Worm (Caenorhabditis elegans): ENCODE measurements around the gene ZK1037.6.
"Not testable (repeated sequence)": the region's sequence is repeated elsewhere in the genome, so short reads cannot be mapped to it uniquely, and the experiment has no call there.

ZK1037.6 gene

ce11 chrV:15344481-15344880, 16.9 kb upstream of the ZK1037.6 start, which contains the start of gene wrt-8:
wrt-8 (minus strand) TSS chrV:15344581.
- TF ChIP-seq ztf-23 (GFP tag; IDR thresholded peaks at IDR 0.05) (no peak), ztf-29 (GFP tag; IDR thresholded peaks at IDR 0.05) (no peak), tab-1 (GFP tag; IDR thresholded peaks at IDR 0.05) (no peak), med-1 (GFP tag; optimal IDR thresholded peaks at IDR 0.05; ENCODE audit: insufficient read depth) (no peak), ref-1 (GFP tag; conservative IDR thresholded peaks at IDR 0.05) (no peak), T22C8.4 (GFP tag; IDR thresholded peaks at IDR 0.05) (no peak), klf-2 (GFP tag; conservative IDR thresholded peaks at IDR 0.05) (no peak), flt-1 (GFP tag; IDR thresholded peaks at IDR 0.05) (no peak), cog-1 (tag; optimal IDR thresholded peaks at IDR 0.05) (no peak)

DNA sequence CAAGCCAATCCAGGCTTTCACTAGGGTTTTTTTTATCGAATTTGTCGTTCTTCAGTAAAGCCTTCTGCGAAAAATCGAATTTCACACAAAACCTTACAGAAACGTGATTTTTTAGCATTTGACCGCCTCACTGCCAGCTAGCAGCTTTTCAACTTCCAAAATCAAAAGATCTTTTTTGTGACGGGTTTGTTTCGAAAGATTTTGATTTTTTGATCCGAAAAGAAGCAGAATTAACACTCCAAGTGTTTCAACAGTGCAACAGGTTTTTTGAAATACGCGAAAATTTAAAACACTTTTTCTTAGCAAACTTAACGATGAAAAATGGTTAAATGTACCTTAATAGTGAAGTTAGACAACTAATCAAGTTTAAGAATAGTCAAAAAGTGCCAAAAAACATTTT, 13.8 kb upstream of the ZK1037.6 start, which contains the start of gene clec-229:
TSS of gene clec-229 (minus strand) at position 101 of the 400 bp plus-strand sequence.
- no peak for TF ChIP-seq med-1 (GFP tag; optimal IDR thresholded peaks at IDR 0.05; ENCODE audit: insufficient read depth)
- no peak for TF ChIP-seq ref-1 (GFP tag; conservative IDR thresholded peaks at IDR 0.05)
- no peak for TF ChIP-seq T22C8.4 (GFP tag; IDR thresholded peaks at IDR 0.05)
- no peak for TF ChIP-seq klf-2 (GFP tag; conservative IDR thresholded peaks at IDR 0.05)
- no peak for TF ChIP-seq tab-1 (GFP tag; IDR thresholded peaks at IDR 0.05)
- TF ChIP-seq ztf-29 (GFP tag; IDR thresholded peaks at IDR 0.05): no peak
- no peak for TF ChIP-seq ztf-23 (GFP tag; IDR thresholded peaks at IDR 0.05)
- no peak for TF ChIP-seq flt-1 (GFP tag; IDR thresholded peaks at IDR 0.05)
- no peak for TF ChIP-seq cog-1 (tag; optimal IDR thresholded peaks at IDR 0.05)

DNA sequence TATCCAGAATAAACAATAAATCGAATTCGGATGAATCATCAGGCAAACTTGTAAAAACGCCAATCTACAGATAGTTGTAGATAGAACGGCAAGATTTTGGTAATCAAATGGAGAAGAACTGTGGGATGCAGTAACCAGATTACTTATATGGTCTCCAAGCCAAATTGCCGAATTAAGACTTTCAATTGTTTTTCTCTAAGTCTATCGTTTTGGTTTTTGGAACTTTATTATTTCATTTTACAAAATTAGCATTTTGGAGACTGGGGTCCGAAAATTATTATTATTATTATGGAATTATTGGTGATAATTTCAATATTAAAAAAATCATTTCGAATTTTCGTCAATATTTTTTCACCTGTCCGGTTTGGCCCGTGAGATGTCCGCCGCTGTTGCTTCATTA, 11.8 kb upstream of the ZK1037.6 start, which contains the start of gene clec-228:
TSS of gene clec-228 (minus strand) at position 101 of the 400 bp plus-strand sequence.
- TF ChIP-seq ztf-29 (GFP tag; IDR thresholded peaks at IDR 0.05) (no peak), ztf-23 (GFP tag; IDR thresholded peaks at IDR 0.05) (no peak), flt-1 (GFP tag; IDR thresholded peaks at IDR 0.05) (no peak), tab-1 (GFP tag; IDR thresholded peaks at IDR 0.05) (no peak), ref-1 (GFP tag; conservative IDR thresholded peaks at IDR 0.05) (no peak), T22C8.4 (GFP tag; IDR thresholded peaks at IDR 0.05) (no peak), klf-2 (GFP tag; conservative IDR thresholded peaks at IDR 0.05) (no peak), med-1 (GFP tag; optimal IDR thresholded peaks at IDR 0.05; ENCODE audit: insufficient read depth) (no peak), cog-1 (tag; optimal IDR thresholded peaks at IDR 0.05) (no peak)

DNA sequence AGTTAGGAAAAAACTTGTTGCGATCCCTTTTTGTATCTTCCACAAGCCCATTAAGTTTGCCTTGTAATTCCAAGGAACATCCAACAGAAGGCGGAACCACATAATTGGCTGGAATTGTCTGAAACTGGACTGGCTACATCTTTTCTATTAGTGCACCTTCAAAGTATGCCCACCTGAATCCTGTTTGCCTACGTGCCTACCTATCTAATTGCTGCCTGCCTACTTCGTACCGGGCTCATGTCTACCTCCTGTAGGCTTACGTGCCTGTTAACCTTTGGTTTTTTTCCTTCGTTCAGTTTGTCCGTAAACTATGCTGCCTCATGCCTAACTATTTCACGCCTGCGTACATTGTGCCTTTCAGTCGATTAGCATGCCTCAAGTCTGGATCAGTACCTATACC, 9.8 kb upstream of the ZK1037.6 start, which contains the start of gene wrt-7:
TSS of gene wrt-7 (minus strand) at position 101 of the 400 bp plus-strand sequence.
- TF ChIP-seq ztf-23 (GFP tag; IDR thresholded peaks at IDR 0.05) (no peak), T22C8.4 (GFP tag; IDR thresholded peaks at IDR 0.05) (no peak), cog-1 (tag; optimal IDR thresholded peaks at IDR 0.05) (no peak), klf-2 (GFP tag; conservative IDR thresholded peaks at IDR 0.05) (no peak), ztf-29 (GFP tag; IDR thresholded peaks at IDR 0.05) (no peak)

DNA sequence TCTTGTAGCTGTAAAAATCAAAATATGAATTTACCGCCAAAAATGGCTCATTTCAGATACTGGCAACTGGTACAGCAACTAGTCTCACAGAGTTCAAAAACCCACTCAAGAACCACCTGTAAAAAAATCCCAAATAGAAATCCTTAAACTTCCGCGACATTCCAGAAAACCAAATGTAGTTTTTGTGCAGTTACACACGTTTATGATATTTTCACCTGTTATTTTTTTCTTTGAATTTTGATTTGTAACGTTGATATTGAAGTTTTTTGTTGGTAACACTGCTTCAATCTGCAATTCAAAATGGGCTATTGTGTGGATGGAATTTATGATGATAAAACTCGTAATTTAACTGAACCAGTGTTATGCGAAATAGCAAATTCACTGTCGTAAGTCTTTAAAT, 5.3 kb upstream of the ZK1037.6 start, which contains the start of gene srw-113:
TSS of gene srw-113 (plus strand) at position 301 of the 400 bp plus-strand sequence.
- TF ChIP-seq T22C8.4 (GFP tag; IDR thresholded peaks at IDR 0.05) (no peak), klf-2 (GFP tag; conservative IDR thresholded peaks at IDR 0.05) (no peak), ztf-23 (GFP tag; IDR thresholded peaks at IDR 0.05) (no peak), ztf-29 (GFP tag; IDR thresholded peaks at IDR 0.05) (no peak), flt-1 (GFP tag; IDR thresholded peaks at IDR 0.05) (no peak), cog-1 (tag; optimal IDR thresholded peaks at IDR 0.05) (no peak)

DNA sequence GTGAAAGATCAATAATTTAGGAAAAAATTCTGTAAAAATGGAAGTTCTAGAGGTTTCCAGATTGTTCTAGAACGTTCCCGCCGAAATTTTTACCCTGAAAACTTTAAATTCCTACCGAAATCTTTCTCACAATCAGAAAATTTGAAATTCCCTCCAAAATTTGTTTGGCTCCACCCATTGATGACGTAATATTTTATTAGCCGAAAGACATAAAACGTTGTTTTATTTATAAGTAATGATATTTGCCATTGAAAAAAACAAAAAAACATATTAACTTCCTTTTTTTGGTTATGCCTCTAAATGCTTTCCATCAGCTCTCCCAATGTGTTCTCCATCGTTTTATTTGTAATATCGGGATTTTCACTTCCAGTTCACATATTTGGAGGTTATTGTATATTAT, 2.7 kb upstream of the ZK1037.6 start, which contains the start of gene srh-295:
TSS of gene srh-295 (plus strand) at position 301 of the 400 bp plus-strand sequence.
- TF ChIP-seq tab-1 (GFP tag; IDR thresholded peaks at IDR 0.05): no peak
- no peak for TF ChIP-seq ztf-23 (GFP tag; IDR thresholded peaks at IDR 0.05)
- TF ChIP-seq flt-1 (GFP tag; IDR thresholded peaks at IDR 0.05): no peak
- TF ChIP-seq cog-1 (tag; optimal IDR thresholded peaks at IDR 0.05): no peak
- TF ChIP-seq ztf-29 (GFP tag; IDR thresholded peaks at IDR 0.05): no peak
- TF ChIP-seq med-1 (GFP tag; optimal IDR thresholded peaks at IDR 0.05; ENCODE audit: insufficient read depth): no peak
- no peak for TF ChIP-seq ref-1 (GFP tag; conservative IDR thresholded peaks at IDR 0.05)
- TF ChIP-seq klf-2 (GFP tag; conservative IDR thresholded peaks at IDR 0.05): no peak
- TF ChIP-seq T22C8.4 (GFP tag; IDR thresholded peaks at IDR 0.05): no peak

DNA sequence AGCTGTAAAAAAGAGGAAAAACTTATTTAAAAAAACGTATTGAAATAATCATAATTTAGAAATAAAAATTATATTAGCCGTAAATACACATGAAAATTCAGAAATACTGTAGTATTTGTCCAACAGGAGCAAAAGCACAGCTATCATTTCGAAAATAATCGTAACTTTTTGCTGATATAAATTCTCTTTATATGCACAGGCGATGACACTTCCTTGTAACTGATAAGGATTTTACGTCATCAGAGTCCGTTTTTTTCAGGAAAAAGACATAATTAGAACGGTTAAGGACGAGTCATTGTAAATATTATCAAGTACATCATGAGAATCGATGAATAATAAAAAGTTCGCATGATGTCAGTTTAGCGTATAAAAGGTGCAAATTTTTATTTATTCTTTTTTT, 4.2 kb downstream of the ZK1037.6 start:
- TF ChIP-seq flt-1 (GFP tag; IDR thresholded peaks at IDR 0.05): no peak
- no peak for TF ChIP-seq cog-1 (tag; optimal IDR thresholded peaks at IDR 0.05)
- no peak for TF ChIP-seq T22C8.4 (GFP tag; IDR thresholded peaks at IDR 0.05)
- no peak for TF ChIP-seq ref-1 (GFP tag; conservative IDR thresholded peaks at IDR 0.05)
- TF ChIP-seq klf-2 (GFP tag; conservative IDR thresholded peaks at IDR 0.05): no peak
- no peak for TF ChIP-seq tab-1 (GFP tag; IDR thresholded peaks at IDR 0.05)
- no peak for TF ChIP-seq ztf-23 (GFP tag; IDR thresholded peaks at IDR 0.05)
- no peak for TF ChIP-seq ztf-29 (GFP tag; IDR thresholded peaks at IDR 0.05)
- no peak for TF ChIP-seq med-1 (GFP tag; optimal IDR thresholded peaks at IDR 0.05; ENCODE audit: insufficient read depth)

ce11 chrV:15322653-15323052, 4.9 kb downstream of the ZK1037.6 start, which contains the start of gene nhr-247:
nhr-247 (plus strand) TSS chrV:15322982.
- not testable (repeated sequence) for TF ChIP-seq med-1 (GFP tag; optimal IDR thresholded peaks at IDR 0.05; ENCODE audit: insufficient read depth); T22C8.4 (GFP tag; IDR thresholded peaks at IDR 0.05); tab-1 (GFP tag; IDR thresholded peaks at IDR 0.05)

ce11 chrV:15320756-15321332, 6.8 kb downstream of the ZK1037.6 start:
- peak; percentile 84 for TF ChIP-seq flt-1 (GFP tag; IDR thresholded peaks at IDR 0.05)

DNA sequence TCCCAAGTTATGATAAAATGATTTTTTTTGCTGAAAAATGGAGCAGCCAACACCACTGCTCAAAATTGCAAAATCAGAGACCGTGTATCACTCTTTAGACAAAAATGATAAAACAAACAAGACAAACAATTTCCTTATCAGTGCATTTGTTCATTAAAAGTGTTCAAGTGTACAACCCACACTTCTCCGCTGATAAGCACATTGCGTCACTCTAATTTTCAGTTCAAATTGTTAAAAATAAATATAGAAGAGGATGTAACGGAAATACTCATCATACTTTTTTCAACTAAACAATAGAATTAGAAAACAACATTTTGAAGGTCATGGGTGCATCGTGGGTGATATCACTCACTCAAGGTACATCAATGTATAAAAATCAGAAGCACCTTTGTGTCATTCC, 9.0 kb downstream of the ZK1037.6 start, which contains the start of gene nhr-291:
TSS of gene nhr-291 (plus strand) at position 324 of the 400 bp plus-strand sequence.
- TF ChIP-seq ztf-29 (GFP tag; IDR thresholded peaks at IDR 0.05): no peak
- TF ChIP-seq T22C8.4 (GFP tag; IDR thresholded peaks at IDR 0.05): no peak
- no peak for TF ChIP-seq cog-1 (tag; optimal IDR thresholded peaks at IDR 0.05)
- TF ChIP-seq klf-2 (GFP tag; conservative IDR thresholded peaks at IDR 0.05): no peak
- TF ChIP-seq ref-1 (GFP tag; conservative IDR thresholded peaks at IDR 0.05): no peak
- TF ChIP-seq tab-1 (GFP tag; IDR thresholded peaks at IDR 0.05): no peak
- TF ChIP-seq ztf-23 (GFP tag; IDR thresholded peaks at IDR 0.05): no peak
- TF ChIP-seq flt-1 (GFP tag; IDR thresholded peaks at IDR 0.05): no peak
- no peak for TF ChIP-seq med-1 (GFP tag; optimal IDR thresholded peaks at IDR 0.05; ENCODE audit: insufficient read depth)
